Worm (Caenorhabditis elegans): ENCODE results near the gene Y26E6A.3.

Y26E6A.3 gene

DNA sequence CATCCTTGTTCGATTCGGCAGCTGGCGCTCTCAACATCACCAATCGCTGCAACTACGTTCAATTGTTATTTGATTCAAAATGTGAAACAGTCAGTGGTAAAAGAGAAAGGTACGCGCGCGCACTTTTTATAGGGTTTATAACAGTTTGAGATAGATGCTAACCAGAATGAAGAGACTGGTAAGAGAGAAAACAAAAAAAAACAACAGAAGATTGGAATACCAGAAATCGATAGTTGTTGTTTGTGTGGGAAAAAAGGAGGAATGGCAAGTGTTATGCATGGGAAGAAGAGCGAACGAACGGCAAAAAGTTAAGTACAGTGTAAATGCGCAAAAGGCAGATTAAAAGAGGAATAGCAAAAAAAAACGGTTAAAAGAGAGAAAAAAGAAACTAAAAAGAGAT is at the start of gene Y26E6A.3:
TSS of gene Y26E6A.3 (minus strand) at position 101 of the 400 bp plus-strand sequence.
- no peak for TF ChIP-seq nhr-77 (tag; optimal IDR thresholded peaks at IDR 0.05)
- TF ChIP-seq sea-2 (GFP tag; optimal IDR thresholded peaks at IDR 0.05), result no peak
- no peak for TF ChIP-seq mml-1 (tag; optimal IDR thresholded peaks at IDR 0.05)
- TF ChIP-seq snpc-4 (tag; optimal IDR thresholded peaks at IDR 0.05), result no peak
- no peak for TF ChIP-seq lin-39 (tag; optimal IDR thresholded peaks at IDR 0.05)
- TF ChIP-seq nhr-43 (tag; optimal IDR thresholded peaks at IDR 0.05; ENCODE audit: poor library complexity, severe bottlenecking), result no peak
- no peak for TF ChIP-seq nhr-12 (tag; optimal IDR thresholded peaks at IDR 0.05)
- no peak for TF ChIP-seq nhr-23 (tag; optimal IDR thresholded peaks at IDR 0.05)
- TF ChIP-seq ama-1 (optimal IDR thresholded peaks at IDR 0.05), result no peak
- TF ChIP-seq nhr-76 (tag; optimal IDR thresholded peaks at IDR 0.05), result no peak
- no peak for TF ChIP-seq ZK546.5 (tag; optimal IDR thresholded peaks at IDR 0.05)
- no peak for TF ChIP-seq skn-1 (tag; optimal IDR thresholded peaks at IDR 0.05)
- no peak for TF ChIP-seq unc-39 (tag; optimal IDR thresholded peaks at IDR 0.05)
- TF ChIP-seq nhr-67 (tag; optimal IDR thresholded peaks at IDR 0.05), result no peak
- no peak for TF ChIP-seq pqm-1 (tag; optimal IDR thresholded peaks at IDR 0.05)
- no peak for TF ChIP-seq aly-2 (tag; optimal IDR thresholded peaks at IDR 0.05)

DNA sequence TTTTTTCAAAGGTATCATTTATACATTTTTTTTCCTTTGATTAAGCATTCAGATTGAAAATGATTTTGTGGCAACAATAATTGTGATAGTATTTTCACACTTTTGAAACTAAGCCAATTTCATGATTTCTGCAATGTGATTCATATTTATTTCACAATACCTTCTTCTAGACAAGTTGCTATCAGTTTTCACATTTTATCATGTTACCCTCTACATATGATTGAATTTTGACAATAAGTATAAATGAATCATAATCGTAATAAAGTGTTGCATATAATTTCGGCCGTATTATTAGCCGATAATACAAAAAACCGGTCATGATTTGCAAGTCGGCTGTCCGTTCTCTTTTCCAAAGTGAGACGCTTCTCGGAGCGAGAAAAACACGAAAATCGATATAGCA is 49.6 kb upstream of the Y26E6A.3 start:
- TF ChIP-seq ceh-28 (tag; optimal IDR thresholded peaks at IDR 0.05) (no peak), skn-1 (tag; optimal IDR thresholded peaks at IDR 0.05) (no peak), nhr-77 (tag; optimal IDR thresholded peaks at IDR 0.05) (no peak), ceh-9 (tag; optimal IDR thresholded peaks at IDR 0.05) (no peak), elt-2 (tag; optimal IDR thresholded peaks at IDR 0.05) (peak; percentile 44), pqm-1 (tag; optimal IDR thresholded peaks at IDR 0.05) (peak; percentile 54)

DNA sequence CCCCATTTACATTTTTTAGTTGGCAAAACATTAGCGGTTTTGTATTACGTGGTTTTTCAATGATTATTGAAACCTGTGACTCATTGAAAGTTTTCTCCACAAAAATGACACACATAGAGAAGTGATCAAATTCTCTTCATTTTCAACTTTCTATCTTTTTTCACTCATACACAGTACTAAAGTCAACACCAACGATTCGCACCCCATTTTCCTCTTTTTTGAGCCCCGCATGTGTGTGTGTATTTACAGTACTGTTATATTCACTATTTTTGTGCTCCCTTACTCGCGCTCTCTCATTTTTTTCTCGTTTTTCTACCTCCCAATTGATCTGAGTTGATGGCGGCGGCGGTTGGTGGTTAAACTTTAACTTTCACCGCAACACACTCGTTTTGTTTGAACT is 48.7 kb upstream of the Y26E6A.3 start:
- TF ChIP-seq pha-4 (tag; optimal IDR thresholded peaks at IDR 0.05) (peak; percentile 90), egl-5 (tag; optimal IDR thresholded peaks at IDR 0.05) (no peak)

DNA sequence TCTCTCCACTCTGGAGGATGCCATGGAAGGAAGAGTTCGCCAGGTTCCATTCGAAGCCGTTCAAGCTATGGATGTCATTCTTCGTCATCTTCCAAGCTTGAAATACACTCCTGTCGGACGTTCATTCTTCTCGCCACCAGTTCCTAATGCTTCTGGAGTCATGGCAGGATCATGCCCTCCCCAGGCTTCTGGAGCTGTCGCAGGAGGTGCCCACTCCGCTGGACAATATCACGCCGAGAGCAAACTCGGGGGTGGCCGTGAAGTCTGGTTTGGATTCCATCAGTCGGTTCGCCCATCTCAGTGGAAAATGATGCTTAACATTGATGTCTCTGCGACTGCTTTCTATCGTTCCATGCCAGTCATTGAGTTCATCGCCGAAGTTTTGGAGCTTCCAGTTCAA is 42.6 kb upstream of the Y26E6A.3 start:
- TF ChIP-seq jun-1 (tag; optimal IDR thresholded peaks at IDR 0.05) (no peak), egl-27 (tag; optimal IDR thresholded peaks at IDR 0.05) (no peak), fkh-10 (GFP tag; optimal IDR thresholded peaks at IDR 0.05) (no peak), nhr-11 (tag; optimal IDR thresholded peaks at IDR 0.05) (no peak), ztf-11 (tag; optimal IDR thresholded peaks at IDR 0.05) (no peak), fos-1 (tag; optimal IDR thresholded peaks at IDR 0.05) (no peak), R02D3.7 (tag; optimal IDR thresholded peaks at IDR 0.05) (no peak), snpc-4 (tag; optimal IDR thresholded peaks at IDR 0.05) (no peak), eor-1 (tag; optimal IDR thresholded peaks at IDR 0.05) (no peak)

DNA sequence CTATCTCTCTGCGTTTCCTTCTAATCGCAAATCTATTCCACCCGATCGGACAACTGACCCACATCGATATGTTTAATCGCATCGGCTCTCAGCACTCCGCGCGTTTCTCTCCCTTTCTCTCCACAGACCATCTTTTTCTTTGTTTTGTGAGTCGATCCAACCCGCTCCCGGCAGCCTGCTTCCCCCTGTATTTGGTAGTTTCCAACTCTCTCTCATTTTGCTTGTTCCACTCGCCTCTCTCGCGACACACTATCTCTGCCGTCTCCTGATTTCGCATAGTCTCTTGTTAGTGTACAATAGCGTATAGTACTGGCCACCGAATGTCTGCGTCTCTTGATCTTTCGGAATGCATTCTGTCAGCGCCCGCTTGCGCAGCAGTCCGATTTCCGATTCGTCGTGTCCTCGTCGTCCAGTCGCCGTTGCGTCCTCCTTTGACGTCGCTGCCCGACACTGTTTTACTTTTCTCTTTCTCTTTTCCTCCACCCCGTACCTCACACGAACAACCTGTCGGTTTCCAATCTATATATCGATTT is 40.9 kb upstream of the Y26E6A.3 start:
- TF ChIP-seq fkh-2 (tag; optimal IDR thresholded peaks at IDR 0.05) (no peak), unc-39 (tag; optimal IDR thresholded peaks at IDR 0.05) (no peak), ceh-82 (tag; optimal IDR thresholded peaks at IDR 0.05) (no peak), skn-1 (tag; optimal IDR thresholded peaks at IDR 0.05) (no peak), ztf-4 (tag; optimal IDR thresholded peaks at IDR 0.05) (no peak), egl-27 (tag; optimal IDR thresholded peaks at IDR 0.05) (no peak), hmg-11 (tag; optimal IDR thresholded peaks at IDR 0.05) (peak; percentile 59), sea-2 (GFP tag; optimal IDR thresholded peaks at IDR 0.05) (no peak), nfya-1 (tag; optimal IDR thresholded peaks at IDR 0.05; ENCODE audit: insufficient read depth) (peak; percentile 44), fkh-10 (GFP tag; optimal IDR thresholded peaks at IDR 0.05) (no peak), elt-1 (tag; optimal IDR thresholded peaks at IDR 0.05) (no peak), pqm-1 (tag; optimal IDR thresholded peaks at IDR 0.05) (peak; percentile 26), zag-1 (tag; optimal IDR thresholded peaks at IDR 0.05) (no peak), daf-12 (tag; optimal IDR thresholded peaks at IDR 0.05) (no peak), nhr-25 (tag; optimal IDR thresholded peaks at IDR 0.05) (peak; percentile 91), nhr-67 (tag; optimal IDR thresholded peaks at IDR 0.05) (no peak), pha-4 (tag; optimal IDR thresholded peaks at IDR 0.05) (peak; percentile 71), ztf-11 (tag; optimal IDR thresholded peaks at IDR 0.05) (no peak), egl-5 (tag; optimal IDR thresholded peaks at IDR 0.05) (no peak), ceh-28 (tag; optimal IDR thresholded peaks at IDR 0.05) (peak; percentile 67), ZK546.5 (tag; optimal IDR thresholded peaks at IDR 0.05) (no peak), lin-15B (tag; optimal IDR thresholded peaks at IDR 0.05) (no peak), nhr-12 (tag; optimal IDR thresholded peaks at IDR 0.05) (no peak), nhr-43 (tag; optimal IDR thresholded peaks at IDR 0.05; ENCODE audit: poor library complexity, severe bottlenecking) (peak; percentile 64), ama-1 (optimal IDR thresholded peaks at IDR 0.05) (no peak), snpc-4 (tag; optimal IDR thresholded peaks at IDR 0.05) (peak; percentile 5), nhr-11 (tag; optimal IDR thresholded peaks at IDR 0.05) (no peak), lin-39 (tag; optimal IDR thresholded peaks at IDR 0.05) (no peak), ceh-16 (tag; optimal IDR thresholded peaks at IDR 0.05) (no peak), nhr-77 (tag; optimal IDR thresholded peaks at IDR 0.05) (no peak), tbx-2 (tag; optimal IDR thresholded peaks at IDR 0.05) (peak; percentile 22), fos-1 (tag; optimal IDR thresholded peaks at IDR 0.05) (no peak), R02D3.7 (tag; optimal IDR thresholded peaks at IDR 0.05) (no peak), jun-1 (tag; optimal IDR thresholded peaks at IDR 0.05) (peak; percentile 18), elt-2 (tag; optimal IDR thresholded peaks at IDR 0.05) (peak; percentile 39), lsy-12 (tag; optimal IDR thresholded peaks at IDR 0.05) (peak; percentile 34), ceh-9 (tag; optimal IDR thresholded peaks at IDR 0.05) (no peak)

All from whole organism, L3 larva.